Fruit fly (Drosophila melanogaster) whole organism: ENCODE data around the gene M6.

ENCODE experiments used
- CG8478 ChIP-seq: fragments of >200 bp; optimal IDR thresholded peaks from 2 replicates; lab custom pipeline; 2018; ENCODE audit warnings: inconsistent platforms
- Dll ChIP-seq: fragments of >200 bp; optimal IDR thresholded peaks from 2 replicates; lab custom pipeline; 2017
- EcR ChIP-seq, 2 experiments: fragments of >200 bp; optimal IDR thresholded peaks; 2 replicates each; lab custom pipeline; 2017; ENCODE audit warnings: missing biosample characterization in 2 of 2, missing genetic modification characterization in 2 of 2, missing genetic modification reagents in 2 of 2
- pan ChIP-seq: fragments of >200 bp; optimal IDR thresholded peaks from 2 replicates; lab custom pipeline; 2017
- psq ChIP-seq: fragments of >200 bp; optimal IDR thresholded peaks from 2 replicates; lab custom pipeline; 2017
- usp ChIP-seq: fragments of >200 bp; optimal IDR thresholded peaks from 2 replicates; lab custom pipeline; 2017; ENCODE audit warnings: missing biosample characterization, missing genetic modification characterization, mixed read lengths

Gene M6

dm6 chr3L:21542059-21542458, 34.4 kb downstream of the M6 start, which contains the start of gene CG33290:
CG33290 (plus strand) TSS chr3L:21542359.
- TF ChIP-seq psq (lab: Kevin White, UChicago) = no peak
- TF ChIP-seq EcR (GFP tag; optimal IDR thresholded peaks at IDR 0.05; lab: Kevin White, UChicago) = no peak
- no peak for TF ChIP-seq usp (GFP tag; lab: Kevin White, UChicago)

- no peak for TF ChIP-seq usp (GFP tag; lab: Kevin White, UChicago)
- TF ChIP-seq psq (lab: Kevin White, UChicago) = no peak
- no peak for TF ChIP-seq CG8478 (lab: Kevin White, UChicago)
- no peak for TF ChIP-seq EcR (GFP tag; optimal IDR thresholded peaks at IDR 0.05; lab: Kevin White, UChicago)
- TF ChIP-seq Dll (lab: Kevin White, UChicago) = no peak
- no peak for TF ChIP-seq pan (lab: Kevin White, UChicago)
Observed at dm6 chr3L:21554752-21555151, 47.1 kb downstream of the M6 start, which contains the start of gene Wnk. Wnk (minus strand) TSS chr3L:21554928.

dm6 chr3L:21558176-21558871, 50.7 kb downstream of the M6 start, which contains the start of gene CG7173:
CG7173 (minus strand) TSS chr3L:21558226.
- no peak for TF ChIP-seq pan (lab: Kevin White, UChicago)

- TF ChIP-seq pan (lab: Kevin White, UChicago) (no peak), EcR (GFP tag; optimal IDR thresholded peaks at IDR 0.05; lab: Kevin White, UChicago) (no peak), psq (lab: Kevin White, UChicago) (no peak), CG8478 (lab: Kevin White, UChicago) (no peak), Dll (lab: Kevin White, UChicago) (no peak), usp (GFP tag; lab: Kevin White, UChicago) (no peak)
Observed at dm6 chr3L:21562081-21562480, 54.4 kb downstream of the M6 start, which contains the start of gene CapaR. CapaR (minus strand) TSS chr3L:21562181.
